Worm (Caenorhabditis elegans) whole organism, young adult: ENCODE measurements around the gene vang-1.
A peak's percentile ranks its signal among the peaks of the same experiment; 100 is the strongest.

Experiments
- B0019.2 ChIP-seq: fragments of 200-800 bp; sonication (Bioruptor generic); conservative IDR thresholded peaks from 2 replicates; pipeline ENCODE4 v1.3.6; 2022; ENCODE audit warnings: missing genetic modification reagents, missing genetic modification characterization, missing compliant biosample characterization
- B0261.1 ChIP-seq: sonication (generic microtip); optimal IDR thresholded peaks from 2 replicates; lab custom pipeline; 2016; ENCODE audit warnings: mild to moderate bottlenecking, missing genetic modification characterization, moderate library complexity, missing compliant biosample characterization
- B0336.3 ChIP-seq: fragments of 200-800 bp; sonication (Bioruptor generic); IDR thresholded peaks from 2 replicates; pipeline ENCODE4 v1.3.6; 2022; ENCODE audit warnings: missing genetic modification characterization, missing compliant biosample characterization
- F10E7.11 ChIP-seq: sonication (generic microtip); optimal IDR thresholded peaks from 2 replicates; lab custom pipeline; 2017; ENCODE audit warnings: mild to moderate bottlenecking, missing genetic modification characterization, moderate library complexity, missing compliant biosample characterization
- F22D6.2 ChIP-seq: sonication (generic microtip); optimal IDR thresholded peaks from 2 replicates; lab custom pipeline; 2016; ENCODE audit warnings: mild to moderate bottlenecking, missing genetic modification characterization, missing compliant biosample characterization
- F55B11.4 ChIP-seq: sonication (generic microtip); optimal IDR thresholded peaks from 2 replicates; lab custom pipeline; 2016; ENCODE audit warnings: missing compliant biosample characterization, missing genetic modification characterization, borderline replicate concordance; ENCODE audit not compliant: insufficient read depth
- T26A5.8 ChIP-seq: sonication (generic microtip); optimal IDR thresholded peaks from 2 replicates; lab custom pipeline; 2016; ENCODE audit warnings: missing genetic modification characterization, missing compliant biosample characterization
- Y67H2A.10 ChIP-seq: fragments of 200-800 bp; sonication (Bioruptor generic); conservative IDR thresholded peaks from 2 replicates; pipeline ENCODE4 v1.3.6; 2022; ENCODE audit warnings: missing genetic modification reagents, missing genetic modification characterization, missing compliant biosample characterization
- Y79H2A.3 ChIP-seq: fragments of 200-800 bp; sonication (Bioruptor generic); conservative IDR thresholded peaks from 2 replicates; pipeline ENCODE4 v1.3.6; 2022; ENCODE audit warnings: missing genetic modification reagents, missing genetic modification characterization, missing compliant biosample characterization
- Y95B8A.8 ChIP-seq: fragments of 200-800 bp; sonication (Bioruptor generic); IDR thresholded peaks from 2 replicates; pipeline ENCODE4 v1.3.6; 2022; ENCODE audit warnings: missing genetic modification reagents, missing genetic modification characterization, missing compliant biosample characterization
- aptf-2 ChIP-seq: fragments of 200-800 bp; sonication (Bioruptor generic); conservative IDR thresholded peaks from 2 replicates; pipeline ENCODE4 v1.3.6; 2022; ENCODE audit warnings: missing genetic modification reagents, missing genetic modification characterization, missing compliant biosample characterization
- athp-1 ChIP-seq: sonication (generic microtip); optimal IDR thresholded peaks from 2 replicates; lab custom pipeline; 2017; ENCODE audit warnings: mild to moderate bottlenecking, missing genetic modification characterization, missing compliant biosample characterization
- attf-5 ChIP-seq: fragments of 200-800 bp; sonication (Bioruptor generic); optimal IDR thresholded peaks from 2 replicates; lab custom pipeline; 2018; ENCODE audit warnings: mild to moderate bottlenecking, missing genetic modification characterization, missing compliant biosample characterization
- attf-6 ChIP-seq: fragments of 200-800 bp; sonication (Bioruptor generic); IDR thresholded peaks from 2 replicates; pipeline ENCODE4 v1.3.6; 2022; ENCODE audit warnings: missing genetic modification reagents, missing genetic modification characterization, missing compliant biosample characterization
- bed-1 ChIP-seq: fragments of 200-800 bp; sonication (Bioruptor generic); IDR thresholded peaks from 2 replicates; pipeline ENCODE4 v1.3.6; 2022; ENCODE audit warnings: missing genetic modification reagents, missing genetic modification characterization, missing compliant biosample characterization
- ccch-3 ChIP-seq: fragments of 200-800 bp; sonication (Bioruptor generic); optimal IDR thresholded peaks from 2 replicates; lab custom pipeline; 2018; ENCODE audit warnings: mild to moderate bottlenecking, missing genetic modification characterization, missing compliant biosample characterization
- cebp-2 ChIP-seq: fragments of 200-800 bp; sonication (Bioruptor generic); IDR thresholded peaks from 2 replicates; pipeline ENCODE4 v1.3.6; 2022; ENCODE audit warnings: missing genetic modification characterization, missing compliant biosample characterization
- ceh-27 ChIP-seq: fragments of 200-800 bp; sonication (Bioruptor generic); optimal IDR thresholded peaks from 2 replicates; lab custom pipeline; 2018; ENCODE audit warnings: mild to moderate bottlenecking, missing genetic modification characterization, moderate library complexity, missing compliant biosample characterization
- ceh-79 ChIP-seq: sonication (generic microtip); optimal IDR thresholded peaks from 2 replicates; lab custom pipeline; 2017; ENCODE audit warnings: mild to moderate bottlenecking, missing genetic modification characterization, missing compliant biosample characterization
- ceh-91 ChIP-seq: fragments of 200-800 bp; sonication (Bioruptor generic); IDR thresholded peaks from 2 replicates; pipeline ENCODE4 v1.3.6; 2022; ENCODE audit warnings: missing genetic modification reagents, missing genetic modification characterization, missing compliant biosample characterization
- chd-7 ChIP-seq: sonication (generic microtip); optimal IDR thresholded peaks from 2 replicates; lab custom pipeline; 2016; ENCODE audit warnings: mild to moderate bottlenecking, missing genetic modification characterization, moderate library complexity, missing compliant biosample characterization
- dpff-1 ChIP-seq: sonication (generic microtip); optimal IDR thresholded peaks from 2 replicates; lab custom pipeline; 2017; ENCODE audit warnings: mild to moderate bottlenecking, missing genetic modification characterization, missing compliant biosample characterization
- dpl-1 ChIP-seq: fragments of 150-350 bp; optimal IDR thresholded peaks from 2 replicates; lab custom pipeline; 2014; ENCODE audit warnings: missing biosample characterization, missing genetic modification reagents, missing genetic modification characterization
- egl-18 ChIP-seq: fragments of 200-800 bp; sonication (Bioruptor generic); IDR thresholded peaks from 2 replicates; pipeline ENCODE4 v1.3.6; 2022; ENCODE audit warnings: missing genetic modification reagents, missing genetic modification characterization, missing compliant biosample characterization
- egrh-3 ChIP-seq: fragments of 200-800 bp; sonication (Bioruptor generic); IDR thresholded peaks from 2 replicates; pipeline ENCODE4 v1.3.6; 2022; ENCODE audit warnings: missing genetic modification reagents, missing genetic modification characterization, missing compliant biosample characterization
- ets-4 ChIP-seq: fragments of 200-800 bp; sonication (Bioruptor generic); optimal IDR thresholded peaks from 2 replicates; lab custom pipeline; 2018; ENCODE audit warnings: mild to moderate bottlenecking, missing genetic modification characterization, missing compliant biosample characterization
- him-1 ChIP-seq: sonication (generic microtip); optimal IDR thresholded peaks from 2 replicates; lab custom pipeline; 2016; ENCODE audit warnings: missing genotype, missing genetic modification reagents, missing genetic modification characterization, missing compliant biosample characterization
- hlh-12 ChIP-seq: sonication (generic microtip); optimal IDR thresholded peaks from 2 replicates; lab custom pipeline; 2016; ENCODE audit warnings: missing genetic modification characterization, missing compliant biosample characterization
- hmg-1.2 ChIP-seq: fragments of 200-800 bp; sonication (Bioruptor generic); IDR thresholded peaks from 2 replicates; pipeline ENCODE4 v1.3.6; 2022; ENCODE audit warnings: missing genetic modification reagents, missing genetic modification characterization, missing compliant biosample characterization
- hsf-1 ChIP-seq: fragments of 200-800 bp; sonication (Bioruptor generic); IDR thresholded peaks from 2 replicates; pipeline ENCODE4 v1.3.6; 2022; ENCODE audit warnings: missing genetic modification reagents, missing genetic modification characterization, missing compliant biosample characterization
- lag-1 ChIP-seq: fragments of 200-800 bp; sonication (Bioruptor generic); IDR thresholded peaks from 2 replicates; pipeline ENCODE4 v1.3.6; 2022; ENCODE audit warnings: missing genetic modification reagents, missing genetic modification characterization, missing compliant biosample characterization
- lin-40 ChIP-seq: sonication (generic microtip); optimal IDR thresholded peaks from 2 replicates; lab custom pipeline; 2016; ENCODE audit warnings: missing genetic modification characterization, mild to moderate bottlenecking, missing compliant biosample characterization, missing genotype, missing genetic modification reagents
- lsl-1 ChIP-seq: fragments of 200-800 bp; sonication (Bioruptor generic); optimal IDR thresholded peaks from 2 replicates; lab custom pipeline; 2018; ENCODE audit warnings: mild to moderate bottlenecking, missing genetic modification characterization, moderate library complexity, missing compliant biosample characterization
- madf-10 ChIP-seq: sonication (generic microtip); optimal IDR thresholded peaks from 2 replicates; lab custom pipeline; 2016; ENCODE audit warnings: mild to moderate bottlenecking, missing genetic modification characterization, missing compliant biosample characterization
- mcd-1 ChIP-seq: fragments of 200-800 bp; sonication (Bioruptor generic); IDR thresholded peaks from 2 replicates; pipeline ENCODE4 v1.3.6; 2022; ENCODE audit warnings: missing genetic modification reagents, missing genetic modification characterization, missing compliant biosample characterization
- mel-28 ChIP-seq: sonication (generic microtip); optimal IDR thresholded peaks from 2 replicates; lab custom pipeline; 2016; ENCODE audit warnings: borderline replicate concordance, mild to moderate bottlenecking, missing genetic modification characterization, missing compliant biosample characterization
- nfya-1 ChIP-seq: sonication (generic microtip); optimal IDR thresholded peaks from 2 replicates; lab custom pipeline; 2017; ENCODE audit warnings: antibody characterized with exemption, missing compliant biosample characterization, missing genetic modification characterization, borderline replicate concordance; ENCODE audit not compliant: insufficient read depth
- nhr-80 ChIP-seq: sonication (generic microtip); optimal IDR thresholded peaks from 2 replicates; lab custom pipeline; 2016; ENCODE audit warnings: missing genetic modification characterization, missing compliant biosample characterization
- nhr-90 ChIP-seq: sonication (generic microtip); optimal IDR thresholded peaks from 2 replicates; lab custom pipeline; 2016; ENCODE audit warnings: missing genotype, mild to moderate bottlenecking, missing genetic modification characterization, missing compliant biosample characterization
- pbrm-1 ChIP-seq: fragments of 200-800 bp; sonication (Bioruptor generic); IDR thresholded peaks from 2 replicates; pipeline ENCODE4 v1.3.6; 2022; ENCODE audit warnings: missing genetic modification reagents, missing genetic modification characterization, missing compliant biosample characterization
- rcor-1 ChIP-seq: fragments of 200-800 bp; sonication (Bioruptor generic); IDR thresholded peaks from 2 replicates; pipeline ENCODE4 v1.3.6; 2022; ENCODE audit warnings: missing genetic modification reagents, missing genetic modification characterization, missing compliant biosample characterization
- rec-8 ChIP-seq, 2 experiments: sonication (generic microtip); optimal IDR thresholded peaks; 2 replicates each; lab custom pipeline; 2016; ENCODE audit warnings: mild to moderate bottlenecking in 2 of 2, missing genetic modification characterization in 2 of 2, missing genetic modification reagents in 2 of 2, missing genotype in 2 of 2, missing biosample characterization in 1 of 2, missing compliant biosample characterization in 1 of 2, moderate library complexity in 1 of 2
- snpc-1.1 ChIP-seq: sonication (generic microtip); optimal IDR thresholded peaks from 2 replicates; lab custom pipeline; 2017; ENCODE audit warnings: missing genetic modification characterization, mild to moderate bottlenecking, missing compliant biosample characterization, antibody characterized with exemption, moderate library complexity, missing genotype, missing genetic modification reagents; ENCODE audit not compliant: insufficient read depth
- snpc-4 ChIP-seq, 5 experiments: fragments of 150-350 bp in 1 of 5; sonication (generic microtip) in 4 of 5; optimal IDR thresholded peaks; 2 replicates each; lab custom pipeline; 2014 to 2018; ENCODE audit warnings: missing genetic modification characterization in 5 of 5, missing biosample characterization in 3 of 5, antibody characterized with exemption in 2 of 5, mild to moderate bottlenecking in 2 of 5, missing compliant biosample characterization in 2 of 5, missing genotype in 2 of 5, moderate library complexity in 2 of 5, missing genetic modification reagents in 1 of 5
- somi-1 ChIP-seq: fragments of 200-800 bp; sonication (Bioruptor generic); optimal IDR thresholded peaks from 2 replicates; lab custom pipeline; 2018; ENCODE audit warnings: mild to moderate bottlenecking, missing genetic modification characterization, missing compliant biosample characterization
- tbp1 ChIP-seq: fragments of 200-800 bp; sonication (Bioruptor generic); optimal IDR thresholded peaks from 2 replicates; lab custom pipeline; 2018; ENCODE audit warnings: mild to moderate bottlenecking, missing genetic modification characterization, missing compliant biosample characterization
- ztf-26 ChIP-seq: sonication (generic microtip); optimal IDR thresholded peaks from 2 replicates; lab custom pipeline; 2017; ENCODE audit warnings: missing genetic modification characterization, missing compliant biosample characterization

vang-1 gene

DNA sequence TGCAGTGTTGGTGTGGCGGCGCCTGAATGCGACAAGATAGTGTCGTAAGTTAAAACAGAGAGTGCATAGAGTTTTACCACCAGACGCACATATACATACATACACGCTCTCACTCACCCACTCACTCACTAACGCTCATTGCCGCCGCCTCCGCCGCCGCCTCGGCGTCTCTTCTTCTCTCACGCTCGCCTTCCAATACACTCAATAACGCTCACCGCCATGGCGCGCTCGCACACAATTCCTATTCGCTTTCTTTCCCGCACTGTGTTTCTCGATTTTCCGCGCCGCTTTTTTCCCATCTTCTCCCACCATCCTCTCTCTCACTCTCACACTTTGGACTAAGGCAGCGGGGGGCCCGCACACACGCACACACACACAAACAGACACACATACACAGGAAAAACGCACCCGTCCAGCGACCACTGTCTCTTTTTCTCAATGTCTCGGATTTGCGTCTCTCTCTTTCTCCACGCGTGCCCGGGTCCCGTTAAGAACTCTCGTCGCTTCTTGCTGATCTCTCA lies 33.2 kb upstream of the vang-1 start, which contains the start of gene kin-29 (continued):
- TF ChIP-seq nhr-90, result peak; percentile 22
- peak; percentile 79 for TF ChIP-seq ceh-27
- peak; percentile 75; the same call in 1 of the 2 replicates for TF ChIP-seq pbrm-1 (GFP tag; lab: Robert Waterston, UW)
- TF ChIP-seq dpl-1 (GFP tag; lab: Kevin White, UChicago), result no peak
- TF ChIP-seq nhr-80, result peak; percentile 76
- TF ChIP-seq hsf-1 (GFP tag; lab: Robert Waterston, UW), result no peak
- peak; percentile 9 for TF ChIP-seq lsl-1 (GFP tag; lab: Kevin White, UChicago)
- no peak for TF ChIP-seq F10E7.11
- no peak for TF ChIP-seq him-1 (tag; lab: Kevin White, UChicago)
- no peak for TF ChIP-seq nfya-1
- no peak; the same call in 1 of the 2 replicates for TF ChIP-seq ceh-91 (GFP tag; lab: Robert Waterston, UW)
- TF ChIP-seq Y79H2A.3 (GFP tag; lab: Robert Waterston, UW), result no peak
- peak; percentile 93 for TF ChIP-seq madf-10
- no peak for TF ChIP-seq F22D6.2
- TF ChIP-seq athp-1 (tag; lab: Kevin White, UChicago), result no peak
- TF ChIP-seq lag-1 (GFP tag; lab: Robert Waterston, UW), result no peak
- TF ChIP-seq egrh-3 (GFP tag; lab: Robert Waterston, UW), result peak; percentile 81
- TF ChIP-seq ets-4 (GFP tag; lab: Kevin White, UChicago), result peak; percentile 7
- no peak for TF ChIP-seq B0019.2 (GFP tag; lab: Robert Waterston, UW)
- peak; percentile 85 for TF ChIP-seq attf-5 (GFP tag; lab: Kevin White, UChicago)
- TF ChIP-seq Y67H2A.10 (GFP tag; lab: Robert Waterston, UW), result no peak; the same call in 1 of the 2 replicates
- TF ChIP-seq rec-8 (tag; optimal IDR thresholded peaks at IDR 0.05; lab: Kevin White, UChicago), result no peak
- TF ChIP-seq ztf-26 (tag; lab: Kevin White, UChicago), result peak; percentile 85
- TF ChIP-seq snpc-4 (GFP tag; optimal IDR thresholded peaks at IDR 0.05; lab: Kevin White, UChicago), result peak; percentile 15
- peak in 3 of 4 experiments; percentile 43 to 66 (median 66) for TF ChIP-seq snpc-4 (tag; optimal IDR thresholded peaks at IDR 0.05; lab: Kevin White, UChicago)
- peak; percentile 61 for TF ChIP-seq somi-1 (GFP tag; lab: Kevin White, UChicago)
- TF ChIP-seq rcor-1, result no peak; the same call in 1 of the 2 replicates
- TF ChIP-seq B0336.3 (GFP tag; lab: Robert Waterston, UW), result peak; percentile 85
- TF ChIP-seq hlh-12 (tag; lab: Kevin White, UChicago), result no peak
- TF ChIP-seq Y95B8A.8, result no peak
- TF ChIP-seq cebp-2 (GFP tag; lab: Robert Waterston, UW), result no peak
- peak; percentile 66; the same call in 1 of the 2 replicates for TF ChIP-seq mcd-1
- no peak for TF ChIP-seq aptf-2 (GFP tag; lab: Robert Waterston, UW)
- no peak for TF ChIP-seq ceh-79
- no peak for TF ChIP-seq bed-1 (GFP tag; lab: Robert Waterston, UW)
- peak; percentile 88 for TF ChIP-seq lin-40 (tag; lab: Kevin White, UChicago)
- peak; percentile 83 for TF ChIP-seq chd-7 (tag; lab: Kevin White, UChicago)
- no peak for TF ChIP-seq attf-6 (GFP tag; lab: Robert Waterston, UW)
- TF ChIP-seq F55B11.4, result no peak
- TF ChIP-seq egl-18 (GFP tag; lab: Robert Waterston, UW), result no peak
- TF ChIP-seq hmg-1.2 (GFP tag; lab: Robert Waterston, UW), result peak; percentile 70; the same call in 1 of the 2 replicates
- no peak for TF ChIP-seq snpc-1.1
- no peak for TF ChIP-seq T26A5.8
- TF ChIP-seq ccch-3, result no peak
- TF ChIP-seq tbp1 (GFP tag; lab: Kevin White, UChicago), result peak; percentile 41
- no peak for TF ChIP-seq dpff-1 (tag; lab: Kevin White, UChicago)
- peak; percentile 24 for TF ChIP-seq B0261.1
- TF ChIP-seq mel-28 (tag; lab: Kevin White, UChicago), result no peak
